Fruit fly (Drosophila melanogaster) whole organism, adult: ENCODE data around the gene Baldspot.

Experiments
- CG11617 ChIP-seq: fragments of 200-800 bp; sonication (Bioruptor generic); optimal IDR thresholded peaks from 2 replicates; lab custom pipeline; 2017; ENCODE audit warnings: mild to moderate bottlenecking, missing biosample characterization, missing genetic modification reagents, missing genetic modification characterization
- CG12768 ChIP-seq: fragments of 200-800 bp; sonication (Bioruptor generic); optimal IDR thresholded peaks from 2 replicates; lab custom pipeline; 2017; ENCODE audit warnings: missing biosample characterization, missing genetic modification characterization, mild to moderate bottlenecking, moderate library complexity, missing genetic modification reagents
- CG14711 ChIP-seq: fragments of 200-800 bp; sonication (Bioruptor generic); optimal IDR thresholded peaks from 2 replicates; lab custom pipeline; 2018; ENCODE audit warnings: missing biosample characterization, mild to moderate bottlenecking, missing genetic modification characterization, moderate library complexity
- CG1620 ChIP-seq: fragments of 200-800 bp; sonication (Bioruptor generic); optimal IDR thresholded peaks from 2 replicates; lab custom pipeline; 2016; ENCODE audit warnings: missing biosample characterization, missing genetic modification characterization
- CG33017 ChIP-seq: fragments of 200-800 bp; sonication (Bioruptor generic); optimal IDR thresholded peaks from 2 replicates; lab custom pipeline; 2018; ENCODE audit warnings: missing biosample characterization, mild to moderate bottlenecking, missing genetic modification characterization, moderate library complexity
- CG5204 ChIP-seq: fragments of 200-800 bp; sonication (Bioruptor generic); optimal IDR thresholded peaks from 2 replicates; lab custom pipeline; 2016; ENCODE audit warnings: missing biosample characterization, missing genetic modification characterization
- CG7045 ChIP-seq: fragments of 200-800 bp; sonication (Bioruptor generic); optimal IDR thresholded peaks from 2 replicates; lab custom pipeline; 2017; ENCODE audit warnings: missing biosample characterization, mild to moderate bottlenecking, missing genetic modification characterization
- CG7101 ChIP-seq: fragments of 200-800 bp; sonication (Bioruptor generic); optimal IDR thresholded peaks from 2 replicates; lab custom pipeline; 2018; ENCODE audit warnings: missing biosample characterization, mild to moderate bottlenecking, missing genetic modification characterization, moderate library complexity
- Clk ChIP-seq: fragments of 200-800 bp; sonication (Bioruptor generic); optimal IDR thresholded peaks from 2 replicates; lab custom pipeline; 2017; ENCODE audit warnings: missing biosample characterization, missing genetic modification characterization
- Crg-1 ChIP-seq: fragments of 200-800 bp; sonication (Bioruptor generic); optimal IDR thresholded peaks from 2 replicates; lab custom pipeline; 2016; ENCODE audit warnings: missing biosample characterization, missing genetic modification characterization
- Hr96 ChIP-seq: fragments of 200-800 bp; sonication (Bioruptor generic); optimal IDR thresholded peaks from 2 replicates; lab custom pipeline; 2016; ENCODE audit warnings: missing biosample characterization, missing genetic modification characterization
- Mnt ChIP-seq: fragments of 200-800 bp; sonication (Bioruptor generic); optimal IDR thresholded peaks from 2 replicates; lab custom pipeline; 2016; ENCODE audit warnings: missing biosample characterization, mild to moderate bottlenecking, missing genetic modification characterization
- bab1 ChIP-seq: fragments of 200-800 bp; sonication (Bioruptor generic); optimal IDR thresholded peaks from 3 replicates; lab custom pipeline; 2019; ENCODE audit warnings: missing biosample characterization, mild to moderate bottlenecking, missing genetic modification characterization, moderate library complexity
- cic ChIP-seq: fragments of 200-800 bp; sonication (Bioruptor generic); optimal IDR thresholded peaks from 2 replicates; lab custom pipeline; 2017; ENCODE audit warnings: missing biosample characterization, mild to moderate bottlenecking, missing genetic modification characterization, moderate library complexity
- cnc ChIP-seq, 2 experiments: fragments of >200 bp; optimal IDR thresholded peaks; 2 replicates each; lab custom pipeline; 2017
- kay ChIP-seq: fragments of 200-800 bp; sonication (Bioruptor generic); peaks from one replicate; lab custom pipeline; 2016; ENCODE audit warnings: missing biosample characterization, missing genetic modification characterization, borderline replicate concordance
- ovo ChIP-seq: fragments of 200-800 bp; sonication (Bioruptor generic); optimal IDR thresholded peaks from 2 replicates; lab custom pipeline; 2016; ENCODE audit warnings: missing biosample characterization, missing genetic modification characterization
- pad ChIP-seq: fragments of 200-800 bp; sonication (Bioruptor generic); optimal IDR thresholded peaks from 3 replicates; lab custom pipeline; 2017; ENCODE audit warnings: missing biosample characterization, missing genetic modification characterization, mild to moderate bottlenecking, moderate library complexity, missing genetic modification reagents
- tj ChIP-seq: fragments of 200-800 bp; sonication (Bioruptor generic); optimal IDR thresholded peaks from 3 replicates; lab custom pipeline; 2017; ENCODE audit warnings: missing biosample characterization, mild to moderate bottlenecking, missing genetic modification characterization, moderate library complexity
- toe ChIP-seq: fragments of 200-800 bp; sonication (Bioruptor generic); optimal IDR thresholded peaks from 2 replicates; lab custom pipeline; 2016; ENCODE audit warnings: missing biosample characterization, missing genetic modification characterization

Baldspot gene

DNA sequence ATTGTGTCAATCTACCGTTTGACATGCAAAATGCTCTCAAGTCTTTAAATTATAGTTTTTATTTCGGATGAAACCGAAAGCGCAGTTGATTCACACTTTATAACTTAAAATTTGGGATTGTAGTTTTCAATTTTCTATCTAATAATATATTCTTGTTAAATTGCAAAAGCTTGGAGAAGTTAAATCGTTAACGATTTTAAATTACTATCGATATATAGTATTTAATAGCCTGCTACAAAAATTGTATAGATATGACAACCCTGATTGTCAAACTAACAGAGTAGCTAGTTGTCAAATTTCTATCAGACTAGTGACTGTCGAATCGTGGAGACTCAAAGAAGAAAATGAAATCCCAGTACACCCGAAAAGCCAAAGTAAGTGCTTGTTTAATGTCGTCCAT, 43.3 kb upstream of the Baldspot start, which contains the start of gene CG9692:
CG9692 (plus strand) TSS at position 301 of the 400 bp plus-strand sequence.
- TF ChIP-seq kay: peak; percentile 84
- no peak for TF ChIP-seq cic (GFP tag; lab: Kevin White, UChicago)
- no peak for TF ChIP-seq tj (GFP tag; lab: Kevin White, UChicago)

DNA sequence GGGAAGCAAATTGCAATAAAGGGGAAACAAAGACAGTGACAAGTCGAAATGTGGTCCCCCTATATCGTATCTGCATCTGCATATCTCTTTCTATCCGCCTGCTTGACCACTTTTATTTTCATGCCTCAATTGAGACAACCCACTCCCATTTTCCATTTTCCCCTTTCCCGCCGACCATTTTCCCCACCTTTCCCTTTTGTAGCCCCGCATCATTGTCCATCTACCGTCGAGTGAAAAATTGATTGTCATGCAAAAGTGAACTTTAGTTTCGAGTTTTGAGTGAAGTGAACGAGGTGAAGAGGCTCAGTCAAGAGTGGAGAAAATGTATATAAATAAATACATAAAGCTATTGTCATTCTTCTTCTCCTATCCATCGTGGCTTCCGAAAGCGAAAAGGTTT, 42.8 kb upstream of the Baldspot start:
- peak; percentile 6 for TF ChIP-seq tj (GFP tag; lab: Kevin White, UChicago)
- TF ChIP-seq Hr96 (GFP tag; lab: Kevin White, UChicago): no peak

DNA sequence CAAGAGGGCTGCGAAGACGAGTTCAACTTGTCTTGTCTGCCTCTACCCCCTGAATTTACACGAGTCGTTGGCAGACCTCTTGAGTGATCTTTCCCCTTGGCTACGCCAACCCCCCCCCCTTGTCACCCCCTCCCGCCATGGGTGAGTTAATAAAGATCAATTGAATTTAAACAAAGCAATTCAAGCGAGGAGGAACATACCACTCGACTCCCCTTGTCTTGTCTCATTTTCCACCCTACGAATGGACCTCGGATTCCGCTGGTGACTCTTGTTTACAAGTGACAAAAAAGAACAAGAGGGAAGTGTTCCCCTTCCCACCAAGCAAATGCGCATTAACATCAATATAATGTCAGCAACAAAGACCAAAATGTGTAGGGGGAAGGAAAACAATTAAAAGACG, 41.5 kb upstream of the Baldspot start:
- no peak for TF ChIP-seq pad (GFP tag; lab: Kevin White, UChicago)
- no peak for TF ChIP-seq CG11617 (GFP tag; lab: Kevin White, UChicago)
- TF ChIP-seq kay: no peak
- no peak for TF ChIP-seq Hr96 (GFP tag; lab: Kevin White, UChicago)

DNA sequence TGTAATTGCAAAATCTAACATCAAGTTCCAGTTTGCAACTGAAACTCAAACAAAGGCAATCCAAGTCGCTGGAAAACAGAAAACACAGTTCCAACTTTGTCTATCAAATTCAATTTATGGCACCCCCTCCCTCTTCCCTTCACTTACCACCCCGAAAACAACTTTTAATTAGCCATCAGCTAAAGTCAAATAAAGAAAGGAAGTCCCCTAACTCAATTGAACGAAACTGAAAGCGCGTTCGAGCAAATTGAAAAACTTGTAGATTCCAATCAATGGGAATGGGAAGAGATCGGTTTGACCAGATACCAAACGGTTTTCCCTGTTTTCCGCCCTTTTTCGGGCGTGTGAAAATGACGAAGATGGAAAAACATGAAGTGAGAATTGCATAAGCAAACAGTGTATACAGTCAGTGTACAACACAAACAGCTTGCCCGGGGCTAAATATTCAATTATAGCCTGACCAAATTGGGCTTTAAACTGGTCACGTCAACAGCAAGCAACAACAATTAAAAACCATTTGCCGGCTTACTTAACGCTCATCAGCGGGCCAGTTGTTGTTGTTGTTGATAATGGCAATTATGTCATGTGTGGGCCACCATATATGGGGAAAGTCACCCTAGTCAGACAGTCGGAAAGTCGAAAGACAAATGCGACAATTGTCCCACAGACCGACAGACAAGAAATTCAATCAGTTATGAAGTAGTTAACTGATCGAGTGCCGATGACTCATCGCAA, 38.0 kb upstream of the Baldspot start:
- no peak for TF ChIP-seq CG33017 (tag; lab: Kevin White, UChicago)
- no peak for TF ChIP-seq CG5204 (GFP tag; lab: Kevin White, UChicago)
- no peak for TF ChIP-seq cic (GFP tag; lab: Kevin White, UChicago)
- no peak for TF ChIP-seq CG11617 (GFP tag; lab: Kevin White, UChicago)
- TF ChIP-seq pad (GFP tag; lab: Kevin White, UChicago): no peak
- TF ChIP-seq Hr96 (GFP tag; lab: Kevin White, UChicago): no peak
- TF ChIP-seq ovo (GFP tag; lab: Kevin White, UChicago): no peak
- TF ChIP-seq Clk (GFP tag; lab: Kevin White, UChicago): no peak
- TF ChIP-seq CG7045 (GFP tag; lab: Kevin White, UChicago): no peak
- TF ChIP-seq kay: no peak
- no peak for TF ChIP-seq toe (GFP tag; lab: Kevin White, UChicago)
- TF ChIP-seq CG1620 (GFP tag; lab: Kevin White, UChicago): no peak

DNA sequence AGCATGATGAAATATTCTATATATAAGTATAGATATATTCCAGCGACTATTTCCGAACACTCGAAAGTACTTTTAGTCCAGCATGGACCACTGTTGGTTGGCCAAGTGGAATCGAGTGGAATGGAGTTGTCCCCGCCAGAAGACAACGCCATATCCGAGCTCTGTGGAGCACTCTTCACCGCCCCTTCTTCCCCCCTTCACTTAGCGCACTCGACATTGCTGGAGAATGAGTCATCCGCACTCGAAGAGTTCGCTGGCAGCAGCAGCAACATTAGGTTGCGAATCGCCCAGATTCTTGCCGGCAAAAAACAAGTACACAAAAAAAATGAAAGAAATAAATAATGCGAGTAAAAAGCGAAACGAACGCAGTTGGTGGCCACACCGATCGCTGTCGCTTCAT, 36.7 kb upstream of the Baldspot start:
- no peak for TF ChIP-seq CG7101 (tag; lab: Kevin White, UChicago)
- TF ChIP-seq tj (GFP tag; lab: Kevin White, UChicago): no peak
- TF ChIP-seq pad (GFP tag; lab: Kevin White, UChicago): no peak
- no peak for TF ChIP-seq ovo (GFP tag; lab: Kevin White, UChicago)
- no peak for TF ChIP-seq CG7045 (GFP tag; lab: Kevin White, UChicago)
- TF ChIP-seq CG1620 (GFP tag; lab: Kevin White, UChicago): no peak
- TF ChIP-seq cnc (optimal IDR thresholded peaks at IDR 0.05; lab: Kevin White, UChicago): no peak
- no peak for TF ChIP-seq cic (GFP tag; lab: Kevin White, UChicago)
- no peak for TF ChIP-seq CG5204 (GFP tag; lab: Kevin White, UChicago)
- no peak for TF ChIP-seq CG11617 (GFP tag; lab: Kevin White, UChicago)
- no peak for TF ChIP-seq Hr96 (GFP tag; lab: Kevin White, UChicago)
- TF ChIP-seq bab1 (GFP tag; lab: Kevin White, UChicago): no peak
- TF ChIP-seq Crg-1 (GFP tag; lab: Kevin White, UChicago): no peak
- no peak for TF ChIP-seq CG12768 (GFP tag; lab: Kevin White, UChicago)
- TF ChIP-seq Clk (GFP tag; lab: Kevin White, UChicago): no peak
- TF ChIP-seq Mnt (GFP tag; lab: Kevin White, UChicago): no peak
- no peak for TF ChIP-seq kay
- TF ChIP-seq CG14711: no peak
- TF ChIP-seq toe (GFP tag; lab: Kevin White, UChicago): no peak
- TF ChIP-seq CG33017 (tag; lab: Kevin White, UChicago): no peak

DNA sequence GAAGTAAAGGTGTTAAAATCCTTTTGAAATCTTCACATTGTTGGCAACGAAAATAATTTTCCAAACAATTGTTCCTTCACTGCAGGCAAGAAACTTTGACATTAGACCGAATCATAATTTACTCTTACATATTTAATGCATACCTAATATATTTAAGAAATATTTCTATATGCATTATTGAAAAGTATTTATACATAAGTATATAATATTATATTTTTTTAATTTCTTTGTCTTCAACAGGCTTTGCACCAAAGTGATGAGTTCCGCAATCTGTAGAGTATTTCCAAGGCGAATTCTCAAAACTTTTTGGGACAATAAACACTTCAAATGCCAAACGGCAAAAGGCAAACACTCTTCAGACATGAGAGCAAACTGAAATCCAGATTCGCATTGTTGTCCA, 35.7 kb upstream of the Baldspot start:
- TF ChIP-seq CG1620 (GFP tag; lab: Kevin White, UChicago): no peak
- TF ChIP-seq CG14711: peak; percentile 8
- peak; percentile 28 for TF ChIP-seq kay

DNA sequence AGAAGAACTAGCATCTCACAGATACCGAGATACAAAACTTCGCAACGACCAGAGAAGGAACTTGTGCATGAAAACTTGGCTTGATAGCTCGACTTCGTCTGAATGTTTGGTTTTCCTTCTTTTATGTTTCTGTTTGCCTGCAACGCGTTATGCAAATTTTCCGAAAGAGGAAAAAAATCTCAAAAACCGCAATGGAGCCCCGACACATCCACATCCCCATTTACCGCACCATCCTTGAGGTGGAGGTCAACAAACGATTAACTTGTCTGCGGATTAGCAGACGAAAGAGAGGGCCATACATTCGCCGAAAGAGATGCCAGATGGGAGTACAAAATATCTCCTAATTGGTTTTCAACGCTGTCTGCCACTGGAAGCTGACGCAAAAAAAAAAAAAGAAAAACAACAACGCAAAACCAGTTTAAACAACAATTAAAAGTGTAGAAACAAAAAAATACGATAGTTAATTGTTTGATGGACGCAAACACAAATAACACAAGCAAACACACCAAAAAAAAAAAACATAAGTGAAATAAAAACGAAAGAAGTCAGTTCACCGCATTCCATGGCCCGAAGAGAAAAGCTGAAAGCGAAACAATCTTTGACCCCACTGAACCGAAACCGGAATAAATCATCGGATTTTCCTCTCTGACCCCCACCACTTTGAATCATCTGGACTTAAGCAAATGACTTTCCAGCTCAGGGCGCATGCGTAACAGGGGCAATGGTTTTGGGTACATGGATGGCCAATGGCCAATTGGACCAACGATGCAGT, 33.8 kb upstream of the Baldspot start:
- TF ChIP-seq CG1620 (GFP tag; lab: Kevin White, UChicago) (no peak), cnc (optimal IDR thresholded peaks at IDR 0.05; lab: Kevin White, UChicago) (no peak), CG33017 (tag; lab: Kevin White, UChicago) (no peak), CG11617 (GFP tag; lab: Kevin White, UChicago) (no peak), kay (no peak), pad (GFP tag; lab: Kevin White, UChicago) (no peak), ovo (GFP tag; lab: Kevin White, UChicago) (no peak), CG7101 (tag; lab: Kevin White, UChicago) (no peak), CG12768 (GFP tag; lab: Kevin White, UChicago) (no peak), Hr96 (GFP tag; lab: Kevin White, UChicago) (no peak), bab1 (GFP tag; lab: Kevin White, UChicago) (no peak), cic (GFP tag; lab: Kevin White, UChicago) (no peak), Mnt (GFP tag; lab: Kevin White, UChicago) (no peak), Crg-1 (GFP tag; lab: Kevin White, UChicago) (no peak), CG5204 (GFP tag; lab: Kevin White, UChicago) (no peak), CG14711 (no peak), Clk (GFP tag; lab: Kevin White, UChicago) (no peak), tj (GFP tag; lab: Kevin White, UChicago) (no peak), CG7045 (GFP tag; lab: Kevin White, UChicago) (no peak), toe (GFP tag; lab: Kevin White, UChicago) (no peak)
